Worm (Caenorhabditis elegans): ENCODE data around the gene clec-264.

ce11 chrV:20875324-20875723 lies 24.8 kb upstream of the clec-264 start:
- TF ChIP-seq eyg-1 (tag; optimal IDR thresholded peaks at IDR 0.05): no peak
- TF ChIP-seq ceh-9 (tag; optimal IDR thresholded peaks at IDR 0.05): no peak
- TF ChIP-seq unc-86 (tag; optimal IDR thresholded peaks at IDR 0.05): no peak
- no peak for TF ChIP-seq ama-1 (optimal IDR thresholded peaks at IDR 0.05)
- TF ChIP-seq fkh-10 (GFP tag; optimal IDR thresholded peaks at IDR 0.05): no peak
- no peak for TF ChIP-seq nhr-11 (tag; optimal IDR thresholded peaks at IDR 0.05)
- TF ChIP-seq pag-3 (tag; optimal IDR thresholded peaks at IDR 0.05; ENCODE audit: borderline replicate concordance): no peak
- TF ChIP-seq nhr-232 (tag; optimal IDR thresholded peaks at IDR 0.05): no peak
- TF ChIP-seq pros-1 (tag; optimal IDR thresholded peaks at IDR 0.05): no peak
- no peak for TF ChIP-seq mec-3 (tag; optimal IDR thresholded peaks at IDR 0.05; ENCODE audit: borderline replicate concordance)

All from whole organism, late embryonic.